Worm (Caenorhabditis elegans): Measurements from ENCODE around the gene dod-23.

DNA sequence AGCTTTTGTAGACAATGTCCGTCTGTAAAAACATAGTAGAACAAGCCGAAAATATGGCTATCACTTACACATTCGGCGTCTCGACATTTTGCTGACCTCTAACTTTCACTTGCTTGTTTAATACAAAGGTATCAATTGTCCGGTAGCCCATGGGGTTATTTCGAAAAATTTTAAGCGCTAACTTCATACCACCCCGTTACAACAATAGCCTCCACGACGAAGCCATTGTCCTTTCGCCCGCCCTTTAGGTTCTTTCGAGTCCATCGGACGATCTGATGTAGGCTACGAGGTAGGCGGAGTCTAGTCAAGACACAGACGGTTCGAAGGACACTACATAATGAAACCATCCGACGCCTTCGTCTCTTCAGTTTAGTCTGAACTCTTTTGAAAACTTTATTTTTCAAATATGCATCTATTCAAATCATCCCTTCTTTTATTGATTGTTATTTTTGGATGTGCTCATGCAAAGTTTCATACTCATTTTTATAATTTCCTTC, 39.9 kb upstream of the dod-23 start, which contains the start of gene lips-10:
- TF ChIP-seq ztf-11 (tag; optimal IDR thresholded peaks at IDR 0.05) (no peak), fos-1 (tag; optimal IDR thresholded peaks at IDR 0.05) (no peak), aly-2 (tag; optimal IDR thresholded peaks at IDR 0.05) (no peak), unc-62 (GFP tag; optimal IDR thresholded peaks at IDR 0.05) (no peak), ZK546.5 (tag; optimal IDR thresholded peaks at IDR 0.05) (no peak), lin-13 (GFP tag; optimal IDR thresholded peaks at IDR 0.05) (no peak), snpc-4 (tag; optimal IDR thresholded peaks at IDR 0.05) (no peak), sma-3 (GFP tag; optimal IDR thresholded peaks at IDR 0.05) (no peak), unc-39 (tag; optimal IDR thresholded peaks at IDR 0.05) (no peak), ztf-4 (tag; optimal IDR thresholded peaks at IDR 0.05) (no peak), zag-1 (tag; optimal IDR thresholded peaks at IDR 0.05) (no peak)
